Fruit fly (Drosophila melanogaster) whole organism, embryonic: ENCODE measurements around the gene CG8112.

Source experiments
- Adf1 ChIP-seq: fragments of 200-800 bp; sonication (Bioruptor generic); IDR thresholded peaks from 2 replicates; pipeline ENCODE4 v1.3.6; 2022; ENCODE audit warnings: missing biosample characterization, missing genetic modification characterization
- BtbVII ChIP-seq: fragments of 200-800 bp; sonication (Bioruptor generic); optimal IDR thresholded peaks from 3 replicates; lab custom pipeline; 2017; ENCODE audit warnings: missing biosample characterization, mild to moderate bottlenecking, missing genetic modification characterization
- CG1024 ChIP-seq: fragments of 200-800 bp; sonication (Bioruptor generic); IDR thresholded peaks from 2 replicates; pipeline ENCODE4 v1.3.6; 2022; ENCODE audit warnings: missing biosample characterization, missing genetic modification characterization
- CG12942 ChIP-seq: fragments of 200-800 bp; sonication (Bioruptor generic); optimal IDR thresholded peaks from 3 replicates; lab custom pipeline; 2016; ENCODE audit warnings: missing biosample characterization, missing genetic modification characterization
- CG15073 ChIP-seq: fragments of 200-800 bp; sonication (Bioruptor generic); optimal IDR thresholded peaks from 2 replicates; lab custom pipeline; 2016; ENCODE audit warnings: missing biosample characterization, missing genetic modification characterization
- CG2116 ChIP-seq: fragments of 200-800 bp; sonication (Bioruptor generic); optimal IDR thresholded peaks from 3 replicates; lab custom pipeline; 2018; ENCODE audit warnings: missing biosample characterization, mild to moderate bottlenecking, missing genetic modification characterization
- CG2120 ChIP-seq: fragments of 200-800 bp; sonication (Bioruptor generic); optimal IDR thresholded peaks from 3 replicates; lab custom pipeline; 2016; ENCODE audit warnings: missing biosample characterization, missing genetic modification characterization
- CG3163 ChIP-seq: fragments of 200-800 bp; sonication (Bioruptor generic); optimal IDR thresholded peaks from 3 replicates; lab custom pipeline; 2016; ENCODE audit warnings: missing biosample characterization, missing genetic modification characterization
- CG32532 ChIP-seq: fragments of 200-800 bp; sonication (Bioruptor generic); IDR thresholded peaks from 2 replicates; pipeline ENCODE4 v1.3.6; 2022; ENCODE audit warnings: missing biosample characterization, missing genetic modification characterization
- CG3281 ChIP-seq: fragments of 200-800 bp; sonication (Bioruptor generic); optimal IDR thresholded peaks from 3 replicates; lab custom pipeline; 2017; ENCODE audit warnings: missing biosample characterization, mild to moderate bottlenecking, missing genetic modification characterization
- CG6689 ChIP-seq: fragments of 200-800 bp; sonication (Bioruptor generic); IDR thresholded peaks from 2 replicates; pipeline ENCODE4 v1.3.6; 2022; ENCODE audit warnings: missing biosample characterization, missing genetic modification characterization
- CG6813 ChIP-seq: fragments of 200-800 bp; sonication (Bioruptor generic); optimal IDR thresholded peaks from 2 replicates; lab custom pipeline; 2017; ENCODE audit warnings: missing biosample characterization, missing genetic modification characterization, mild to moderate bottlenecking, moderate library complexity, missing genetic modification reagents
- CG6854 ChIP-seq: fragments of 200-800 bp; sonication (Bioruptor generic); optimal IDR thresholded peaks from 3 replicates; lab custom pipeline; 2017; ENCODE audit warnings: missing biosample characterization, mild to moderate bottlenecking, missing genetic modification characterization
- CG7786 ChIP-seq: fragments of 200-800 bp; sonication (Bioruptor generic); optimal IDR thresholded peaks from 2 replicates; lab custom pipeline; 2016; ENCODE audit warnings: missing biosample characterization, missing genetic modification characterization
- D19A ChIP-seq: fragments of 200-800 bp; optimal IDR thresholded peaks from 3 replicates; lab custom pipeline; 2019; ENCODE audit warnings: missing biosample characterization, mild to moderate bottlenecking, missing genetic modification characterization, moderate library complexity
- Dip3 ChIP-seq: fragments of 200-800 bp; sonication (Bioruptor generic); optimal IDR thresholded peaks from 3 replicates; lab custom pipeline; 2016; ENCODE audit warnings: missing biosample characterization, missing genetic modification characterization
- Dp ChIP-seq: fragments of 200-800 bp; sonication (Bioruptor generic); optimal IDR thresholded peaks from 2 replicates; lab custom pipeline; 2018; ENCODE audit warnings: missing biosample characterization, mild to moderate bottlenecking, missing genetic modification characterization, moderate library complexity
- Dref ChIP-seq: fragments of 200-800 bp; sonication (Bioruptor generic); IDR thresholded peaks from 2 replicates; pipeline ENCODE4 v1.3.6; 2022; ENCODE audit warnings: missing biosample characterization, missing genetic modification characterization
- Drgx ChIP-seq: fragments of 200-800 bp; sonication (Bioruptor generic); IDR thresholded peaks from 2 replicates; pipeline ENCODE4 v1.3.6; 2022; ENCODE audit warnings: missing biosample characterization, missing genetic modification characterization
- ERR ChIP-seq: fragments of 200-800 bp; sonication (Bioruptor generic); optimal IDR thresholded peaks from 2 replicates; lab custom pipeline; 2016; ENCODE audit warnings: missing biosample characterization, missing genetic modification characterization
- Elba2 ChIP-seq: fragments of 200-800 bp; sonication (Bioruptor generic); optimal IDR thresholded peaks from 3 replicates; lab custom pipeline; 2016; ENCODE audit warnings: missing biosample characterization, missing genetic modification characterization
- Fer3 ChIP-seq: fragments of 200-800 bp; sonication (Bioruptor generic); optimal IDR thresholded peaks from 2 replicates; lab custom pipeline; 2018; ENCODE audit warnings: missing biosample characterization, mild to moderate bottlenecking, missing genetic modification characterization, moderate library complexity
- HLHmδ ChIP-seq: fragments of 200-800 bp; sonication (Bioruptor generic); optimal IDR thresholded peaks from 2 replicates; lab custom pipeline; 2018; ENCODE audit warnings: missing biosample characterization, mild to moderate bottlenecking, missing genetic modification characterization, moderate library complexity
- Lhr ChIP-seq: fragments of 200-800 bp; sonication (Bioruptor generic); optimal IDR thresholded peaks from 3 replicates; lab custom pipeline; 2017; ENCODE audit warnings: mild to moderate bottlenecking, missing biosample characterization, missing genetic modification reagents, missing genetic modification characterization
- MBD-R2 ChIP-seq: fragments of 200-800 bp; sonication (Bioruptor generic); IDR thresholded peaks from 2 replicates; pipeline ENCODE4 v1.3.6; 2022; ENCODE audit warnings: missing biosample characterization, missing genetic modification characterization
- MESR4 ChIP-seq: fragments of 200-800 bp; sonication (Bioruptor generic); optimal IDR thresholded peaks from 2 replicates; lab custom pipeline; 2018; ENCODE audit warnings: missing biosample characterization, mild to moderate bottlenecking, missing genetic modification characterization, moderate library complexity
- NfI ChIP-seq: fragments of 200-800 bp; sonication (Bioruptor generic); optimal IDR thresholded peaks from 3 replicates; lab custom pipeline; 2018; ENCODE audit warnings: missing biosample characterization, mild to moderate bottlenecking, missing genetic modification characterization, moderate library complexity
- Ssrp ChIP-seq: fragments of 200-800 bp; sonication (Bioruptor generic); optimal IDR thresholded peaks from 2 replicates; lab custom pipeline; 2018; ENCODE audit warnings: missing biosample characterization, mild to moderate bottlenecking, missing genetic modification characterization, moderate library complexity
- Xrp1 ChIP-seq: fragments of 200-800 bp; sonication (Bioruptor generic); IDR thresholded peaks from 2 replicates; pipeline ENCODE4 v1.3.6; 2022; ENCODE audit warnings: missing biosample characterization, missing genetic modification characterization
- ap ChIP-seq: fragments of 200-800 bp; sonication (Bioruptor generic); IDR thresholded peaks from 2 replicates; pipeline ENCODE4 v1.3.6; 2022; ENCODE audit warnings: missing biosample characterization, missing genetic modification characterization
- bigmax ChIP-seq: fragments of 200-800 bp; sonication (Bioruptor generic); optimal IDR thresholded peaks from 2 replicates; lab custom pipeline; 2018; ENCODE audit warnings: missing biosample characterization, mild to moderate bottlenecking, missing genetic modification characterization
- bowl ChIP-seq: fragments of 200-800 bp; sonication (Bioruptor generic); IDR thresholded peaks from 2 replicates; pipeline ENCODE4 v1.3.6; 2022; ENCODE audit warnings: missing biosample characterization, missing genetic modification characterization
- btn ChIP-seq: fragments of 200-800 bp; sonication (Bioruptor generic); optimal IDR thresholded peaks from 2 replicates; lab custom pipeline; 2016; ENCODE audit warnings: missing biosample characterization, missing genetic modification characterization
- chn ChIP-seq: fragments of 200-800 bp; sonication (Bioruptor generic); optimal IDR thresholded peaks from 2 replicates; lab custom pipeline; 2016; ENCODE audit warnings: missing biosample characterization, missing genetic modification characterization
- croc ChIP-seq: fragments of 200-800 bp; sonication (Bioruptor generic); conservative IDR thresholded peaks from 3 replicates; pipeline ENCODE4 v1.3.6; 2022; ENCODE audit warnings: missing biosample characterization, missing genetic modification characterization
- dysf ChIP-seq: fragments of 200-800 bp; sonication (Bioruptor generic); IDR thresholded peaks from 3 replicates; pipeline ENCODE4 v1.3.6; 2022; ENCODE audit warnings: missing biosample characterization, missing genetic modification characterization
- gce ChIP-seq: fragments of 200-800 bp; sonication (Bioruptor generic); IDR thresholded peaks from 3 replicates; pipeline ENCODE4 v1.3.6; 2022; ENCODE audit warnings: missing biosample characterization, missing genetic modification characterization
- gcm2 ChIP-seq: fragments of 200-800 bp; sonication (Bioruptor generic); optimal IDR thresholded peaks from 2 replicates; lab custom pipeline; 2016; ENCODE audit warnings: missing biosample characterization, missing genetic modification characterization
- hkb ChIP-seq, 2 experiments: fragments of 200-800 bp in 1 of 2; fragments of >200 bp in 1 of 2; sonication (Bioruptor generic) in 1 of 2; IDR thresholded peaks in 1 of 2; optimal IDR thresholded peaks in 1 of 2; 2 replicates each; pipeline versions ENCODE4 v1.3.6 to Lab custom; 2017 to 2022; ENCODE audit warnings: missing biosample characterization in 1 of 2, missing genetic modification characterization in 1 of 2
- jumu ChIP-seq: fragments of 200-800 bp; sonication (Bioruptor generic); optimal IDR thresholded peaks from 3 replicates; lab custom pipeline; 2016; ENCODE audit warnings: missing biosample characterization, missing genetic modification characterization
- kah ChIP-seq: fragments of 200-800 bp; sonication (Bioruptor generic); optimal IDR thresholded peaks from 2 replicates; lab custom pipeline; 2018; ENCODE audit warnings: missing biosample characterization, mild to moderate bottlenecking, missing genetic modification characterization
- kay ChIP-seq: fragments of 200-800 bp; sonication (Bioruptor generic); optimal IDR thresholded peaks from 2 replicates; lab custom pipeline; 2016; ENCODE audit warnings: missing biosample characterization, missing genetic modification characterization
- slou ChIP-seq: fragments of 200-800 bp; sonication (Bioruptor generic); optimal IDR thresholded peaks from 3 replicates; lab custom pipeline; 2016; ENCODE audit warnings: missing biosample characterization, missing genetic modification characterization
- sna ChIP-seq: fragments of 200-800 bp; sonication (Bioruptor generic); IDR thresholded peaks from 2 replicates; pipeline ENCODE4 v1.3.6; 2022; ENCODE audit warnings: missing biosample characterization, missing genetic modification characterization; ENCODE audit not compliant: partially characterized antibody
- sqz ChIP-seq: fragments of 200-800 bp; sonication (Bioruptor generic); optimal IDR thresholded peaks from 3 replicates; lab custom pipeline; 2018; ENCODE audit warnings: missing biosample characterization, mild to moderate bottlenecking, missing genetic modification characterization
- sr ChIP-seq: fragments of 200-800 bp; sonication (Bioruptor generic); IDR thresholded peaks from 3 replicates; pipeline ENCODE4 v1.3.6; 2022; ENCODE audit warnings: missing biosample characterization, missing genetic modification characterization
- stwl ChIP-seq: fragments of 200-800 bp; sonication (Bioruptor generic); optimal IDR thresholded peaks from 3 replicates; lab custom pipeline; 2018; ENCODE audit warnings: missing biosample characterization, mild to moderate bottlenecking, missing genetic modification characterization, moderate library complexity
- tgo ChIP-seq: fragments of 200-800 bp; sonication (Bioruptor generic); IDR thresholded peaks from 3 replicates; pipeline ENCODE4 v1.3.6; 2022; ENCODE audit warnings: missing biosample characterization, missing genetic modification characterization
- vfl ChIP-seq: fragments of 200-800 bp; sonication (Bioruptor generic); optimal IDR thresholded peaks from 2 replicates; lab custom pipeline; 2016; ENCODE audit warnings: missing biosample characterization, missing genetic modification characterization
- vvl ChIP-seq: fragments of 200-800 bp; sonication (Bioruptor generic); IDR thresholded peaks from 2 replicates; pipeline ENCODE4 v1.3.6; 2022; ENCODE audit warnings: missing biosample characterization, missing genetic modification characterization
- zfh1 ChIP-seq: fragments of 200-800 bp; sonication (Bioruptor generic); IDR thresholded peaks from 3 replicates; pipeline ENCODE4 v1.3.6; 2022; ENCODE audit warnings: missing biosample characterization, missing genetic modification characterization

The CG8112 gene

dm6 chr3R:8663668-8664283 is 49.0 kb upstream of the CG8112 start, which contains the start of gene CG8032 (continued):
- TF ChIP-seq Lhr (peak; percentile 73), chn (GFP tag; lab: Kevin White, UChicago) (peak; percentile 21), Dip3 (peak; percentile 55), slou (no peak), Ssrp (tag; lab: Kevin White, UChicago) (no peak), CG1024 (no peak), sqz (no peak), kah (GFP tag; lab: Kevin White, UChicago) (peak; percentile 44), jumu (GFP tag; lab: Kevin White, UChicago) (peak; percentile 44), CG6813 (GFP tag; lab: Kevin White, UChicago) (no peak), HLHmδ (GFP tag; lab: Kevin White, UChicago) (no peak), Dref (GFP tag; lab: Robert Waterston, UW) (peak; percentile 72), tgo (GFP tag; lab: Robert Waterston, UW) (no peak; the same call in 2 of the 3 replicates), vfl (GFP tag; lab: Kevin White, UChicago) (peak; percentile 11), BtbVII (peak; percentile 4), gcm2 (GFP tag; lab: Kevin White, UChicago) (no peak), bowl (GFP tag; lab: Robert Waterston, UW) (no peak), D19A (tag; lab: Kevin White, UChicago) (no peak), hkb (optimal IDR thresholded peaks at IDR 0.05; lab: Kevin White, UChicago) (no peak), hkb (GFP tag; IDR thresholded peaks at IDR 0.05; lab: Robert Waterston, UW) (0 out of 2 replicates have a peak, but pooled peaks have one; percentile 15), kay (GFP tag; lab: Kevin White, UChicago) (peak; percentile 52), sna (GFP tag; lab: Robert Waterston, UW) (peak; percentile 62), CG3281 (GFP tag; lab: Kevin White, UChicago) (no peak), CG6854 (GFP tag; lab: Kevin White, UChicago) (no peak), stwl (tag; lab: Kevin White, UChicago) (peak; percentile 65), CG32532 (GFP tag; lab: Robert Waterston, UW) (peak; percentile 59), ERR (GFP tag; lab: Kevin White, UChicago) (no peak), Fer3 (tag; lab: Kevin White, UChicago) (peak; percentile 11), CG3163 (GFP tag; lab: Kevin White, UChicago) (peak; percentile 22), bigmax (no peak), dysf (no peak), Adf1 (GFP tag; lab: Robert Waterston, UW) (peak; percentile 53), CG2116 (peak; percentile 93), ap (GFP tag; lab: Robert Waterston, UW) (no peak), CG15073 (GFP tag; lab: Kevin White, UChicago) (no peak), MBD-R2 (peak; percentile 48), CG7786 (GFP tag; lab: Kevin White, UChicago) (peak; percentile 35), vvl (GFP tag; lab: Robert Waterston, UW) (no peak; the same call in 1 of the 2 replicates), zfh1 (GFP tag; lab: Robert Waterston, UW) (peak; percentile 59; the same call in 2 of the 3 replicates), sr (GFP tag; lab: Robert Waterston, UW) (no peak), CG6689 (no peak; the same call in 1 of the 2 replicates), CG12942 (GFP tag; lab: Kevin White, UChicago) (peak; percentile 32), Drgx (GFP tag; lab: Robert Waterston, UW) (no peak), MESR4 (peak; percentile 71), CG2120 (peak; percentile 65), Xrp1 (peak; percentile 13; the same call in 1 of the 2 replicates), btn (GFP tag; lab: Kevin White, UChicago) (no peak), NfI (peak; percentile 50), Elba2 (GFP tag; lab: Kevin White, UChicago) (peak; percentile 22), croc (no peak), Dp (GFP tag; lab: Kevin White, UChicago) (peak; percentile 37), gce (GFP tag; lab: Robert Waterston, UW) (no peak)
